Worm (Caenorhabditis elegans) whole organism, L2 larva: ENCODE measurements around the gene W06E11.1.
"Not testable (repeated sequence)": the region's sequence is repeated elsewhere in the genome, so short reads cannot be mapped to it uniquely, and the experiment has no call there.

ENCODE experiments used
- ama-1 ChIP-seq: fragments of 150-350 bp; optimal IDR thresholded peaks from 2 replicates; lab custom pipeline; 2018; ENCODE audit warnings: inconsistent platforms
- ceh-82 ChIP-seq: fragments of 150-350 bp; optimal IDR thresholded peaks from 2 replicates; lab custom pipeline; 2014; ENCODE audit warnings: missing biosample characterization, missing genetic modification characterization
- mab-5 ChIP-seq: fragments of 150-350 bp; optimal IDR thresholded peaks from 2 replicates; lab custom pipeline; 2014; ENCODE audit warnings: missing biosample characterization, missing genetic modification characterization
- nhr-23 ChIP-seq: fragments of 150-350 bp; optimal IDR thresholded peaks from 2 replicates; lab custom pipeline; 2014; ENCODE audit warnings: missing biosample characterization, missing genetic modification reagents, missing genetic modification characterization
- nhr-237 ChIP-seq: fragments of 150-350 bp; optimal IDR thresholded peaks from 2 replicates; lab custom pipeline; 2014; ENCODE audit warnings: missing biosample characterization, missing genetic modification characterization
- skn-1 ChIP-seq: sonication (generic microtip); optimal IDR thresholded peaks from 2 replicates; lab custom pipeline; 2017; ENCODE audit warnings: missing biosample characterization, missing genetic modification characterization
- snpc-4 ChIP-seq: fragments of 150-350 bp; optimal IDR thresholded peaks from 2 replicates; lab custom pipeline; 2014; ENCODE audit warnings: missing biosample characterization, missing genetic modification characterization

ce11 chrIII:688869-689268, 47.0 kb downstream of the W06E11.1 start, which contains the start of gene elf-1:
- not testable (repeated sequence) for TF ChIP-seq mab-5 (tag; lab: Kevin White, UChicago); nhr-237 (tag; lab: Kevin White, UChicago); snpc-4 (tag; lab: Kevin White, UChicago); skn-1 (tag; lab: Kevin White, UChicago); ama-1; ceh-82; nhr-23 (tag; lab: Kevin White, UChicago)
